Fruit fly (Drosophila melanogaster) whole organism, embryonic: Measurements from ENCODE around the gene CG31612.

Experiments
- ATbp ChIP-seq: fragments of 200-800 bp; sonication (Bioruptor generic); optimal IDR thresholded peaks from 2 replicates; lab custom pipeline; 2017; ENCODE audit warnings: missing biosample characterization, mild to moderate bottlenecking, missing genetic modification characterization, missing genetic modification reagents
- CG10431 ChIP-seq: fragments of 200-800 bp; sonication (Bioruptor generic); optimal IDR thresholded peaks from 3 replicates; lab custom pipeline; 2018; ENCODE audit warnings: missing biosample characterization, mild to moderate bottlenecking, missing genetic modification characterization
- CG10462 ChIP-seq: fragments of 200-800 bp; sonication (Bioruptor generic); optimal IDR thresholded peaks from 2 replicates; lab custom pipeline; 2016; ENCODE audit warnings: missing biosample characterization, missing genetic modification characterization
- CG10959 ChIP-seq: fragments of 200-800 bp; sonication (Bioruptor generic); IDR thresholded peaks from 2 replicates; pipeline ENCODE4 v1.3.6; 2022; ENCODE audit warnings: missing biosample characterization, missing genetic modification characterization
- CG11504 ChIP-seq: fragments of 200-800 bp; sonication (Bioruptor generic); optimal IDR thresholded peaks from 3 replicates; lab custom pipeline; 2019; ENCODE audit warnings: missing biosample characterization, mild to moderate bottlenecking, missing genetic modification characterization, moderate library complexity
- CG12104 ChIP-seq: fragments of 200-800 bp; sonication (Bioruptor generic); optimal IDR thresholded peaks from 3 replicates; lab custom pipeline; 2016; ENCODE audit warnings: missing biosample characterization, missing genetic modification characterization
- CG1233 ChIP-seq: fragments of 200-800 bp; sonication (Bioruptor generic); optimal IDR thresholded peaks from 4 replicates; lab custom pipeline; 2018; ENCODE audit warnings: missing biosample characterization, mild to moderate bottlenecking, missing genetic modification characterization
- CG12769 ChIP-seq: fragments of 200-800 bp; sonication (Bioruptor generic); optimal IDR thresholded peaks from 2 replicates; lab custom pipeline; 2019; ENCODE audit warnings: missing biosample characterization, mild to moderate bottlenecking, missing genetic modification characterization, moderate library complexity
- CG16779 ChIP-seq: fragments of 200-800 bp; sonication (Bioruptor generic); IDR thresholded peaks from 2 replicates; pipeline ENCODE4 v1.3.6; 2022; ENCODE audit warnings: missing biosample characterization, missing genetic modification characterization
- CG17612 ChIP-seq: fragments of 200-800 bp; sonication (Bioruptor generic); IDR thresholded peaks from 2 replicates; pipeline ENCODE4 v1.3.6; 2022; ENCODE audit warnings: missing biosample characterization, missing genetic modification characterization
- CG1792 ChIP-seq: fragments of 200-800 bp; sonication (Bioruptor generic); optimal IDR thresholded peaks from 2 replicates; lab custom pipeline; 2016; ENCODE audit warnings: missing biosample characterization, missing genetic modification characterization
- CG18619 ChIP-seq: fragments of 200-800 bp; sonication (Bioruptor generic); optimal IDR thresholded peaks from 3 replicates; lab custom pipeline; 2017; ENCODE audit warnings: missing biosample characterization, mild to moderate bottlenecking, missing genetic modification characterization
- CG30431 ChIP-seq: fragments of 200-800 bp; sonication (Bioruptor generic); optimal IDR thresholded peaks from 2 replicates; lab custom pipeline; 2017; ENCODE audit warnings: missing biosample characterization, missing genetic modification characterization
- CG32767 ChIP-seq: fragments of 200-800 bp; sonication (Bioruptor generic); IDR thresholded peaks from 2 replicates; pipeline ENCODE4 v1.3.6; 2022; ENCODE audit warnings: missing biosample characterization, missing genetic modification characterization
- CG3281 ChIP-seq: fragments of 200-800 bp; sonication (Bioruptor generic); optimal IDR thresholded peaks from 3 replicates; lab custom pipeline; 2017; ENCODE audit warnings: missing biosample characterization, mild to moderate bottlenecking, missing genetic modification characterization
- CG33557 ChIP-seq: fragments of 200-800 bp; sonication (Bioruptor generic); optimal IDR thresholded peaks from 2 replicates; lab custom pipeline; 2019; ENCODE audit warnings: missing biosample characterization, mild to moderate bottlenecking, missing genetic modification characterization, moderate library complexity
- CG34422 ChIP-seq: fragments of 200-800 bp; sonication (Bioruptor generic); IDR thresholded peaks from 3 replicates; pipeline ENCODE4 v1.3.6; 2022; ENCODE audit warnings: missing biosample characterization, missing genetic modification characterization
- CG4820 ChIP-seq: fragments of 200-800 bp; sonication (Bioruptor generic); optimal IDR thresholded peaks from 3 replicates; lab custom pipeline; 2016; ENCODE audit warnings: missing biosample characterization, missing genetic modification characterization
- CG6813 ChIP-seq: fragments of 200-800 bp; sonication (Bioruptor generic); optimal IDR thresholded peaks from 2 replicates; lab custom pipeline; 2017; ENCODE audit warnings: missing biosample characterization, missing genetic modification characterization, mild to moderate bottlenecking, moderate library complexity, missing genetic modification reagents
- CG8281 ChIP-seq: fragments of 200-800 bp; sonication (Bioruptor generic); optimal IDR thresholded peaks from 2 replicates; lab custom pipeline; 2018; ENCODE audit warnings: missing biosample characterization, mild to moderate bottlenecking, missing genetic modification characterization, moderate library complexity
- CTCF ChIP-seq: fragments of 200-800 bp; sonication (Bioruptor generic); optimal IDR thresholded peaks from 2 replicates; lab custom pipeline; 2017; ENCODE audit warnings: missing biosample characterization, mild to moderate bottlenecking, missing genetic modification characterization, moderate library complexity
- Chrac-16 ChIP-seq: fragments of 200-800 bp; sonication (Bioruptor generic); optimal IDR thresholded peaks from 3 replicates; lab custom pipeline; 2016; ENCODE audit warnings: missing biosample characterization, missing genetic modification characterization
- D19A ChIP-seq: fragments of 200-800 bp; optimal IDR thresholded peaks from 3 replicates; lab custom pipeline; 2019; ENCODE audit warnings: missing biosample characterization, mild to moderate bottlenecking, missing genetic modification characterization, moderate library complexity
- Dek ChIP-seq: fragments of 200-800 bp; sonication (Bioruptor generic); optimal IDR thresholded peaks from 3 replicates; lab custom pipeline; 2019; ENCODE audit warnings: missing biosample characterization, mild to moderate bottlenecking, missing genetic modification characterization, moderate library complexity
- HLH3B ChIP-seq: fragments of 200-800 bp; sonication (Bioruptor generic); IDR thresholded peaks from 2 replicates; pipeline ENCODE4 v1.3.6; 2022; ENCODE audit warnings: missing biosample characterization, missing genetic modification characterization
- Hr78 ChIP-seq, 2 experiments: fragments of 200-800 bp in 1 of 2; fragments of >200 bp in 1 of 2; sonication (Bioruptor generic) in 1 of 2; optimal IDR thresholded peaks; 2 replicates each; lab custom pipeline; 2017 to 2019; ENCODE audit warnings: missing biosample characterization in 2 of 2, missing genetic modification characterization in 2 of 2, mild to moderate bottlenecking in 1 of 2, moderate library complexity in 1 of 2
- Hsf ChIP-seq: fragments of 200-800 bp; sonication (Bioruptor generic); optimal IDR thresholded peaks from 3 replicates; lab custom pipeline; 2016; ENCODE audit warnings: missing biosample characterization, missing genetic modification characterization
- NK7.1 ChIP-seq: fragments of 200-800 bp; sonication (Bioruptor generic); optimal IDR thresholded peaks from 3 replicates; lab custom pipeline; 2016; ENCODE audit warnings: missing biosample characterization, missing genetic modification characterization
- NfI ChIP-seq: fragments of 200-800 bp; sonication (Bioruptor generic); optimal IDR thresholded peaks from 3 replicates; lab custom pipeline; 2018; ENCODE audit warnings: missing biosample characterization, mild to moderate bottlenecking, missing genetic modification characterization, moderate library complexity
- Oaz ChIP-seq: fragments of 200-800 bp; sonication (Bioruptor generic); IDR thresholded peaks from 2 replicates; pipeline ENCODE4 v1.3.6; 2022; ENCODE audit warnings: missing biosample characterization, missing genetic modification characterization
- Sry-β ChIP-seq: fragments of 200-800 bp; sonication (Bioruptor generic); optimal IDR thresholded peaks from 2 replicates; lab custom pipeline; 2018; ENCODE audit warnings: missing biosample characterization, mild to moderate bottlenecking, missing genetic modification characterization, moderate library complexity
- ab ChIP-seq: fragments of 200-800 bp; sonication (Bioruptor generic); optimal IDR thresholded peaks from 2 replicates; lab custom pipeline; 2016; ENCODE audit warnings: missing biosample characterization, missing genetic modification characterization
- chif ChIP-seq, 2 experiments: fragments of 200-800 bp; sonication (Bioruptor generic); optimal IDR thresholded peaks; 3 replicates each; lab custom pipeline; 2016; ENCODE audit warnings: missing biosample characterization in 2 of 2, missing genetic modification characterization in 2 of 2
- ci ChIP-seq: fragments of 200-800 bp; sonication (Bioruptor generic); IDR thresholded peaks from 3 replicates; pipeline ENCODE4 v1.3.6; 2022; ENCODE audit warnings: missing biosample characterization, missing genetic modification characterization
- dati ChIP-seq: fragments of 200-800 bp; sonication (Bioruptor generic); IDR thresholded peaks from 2 replicates; pipeline ENCODE4 v1.3.6; 2022; ENCODE audit warnings: missing biosample characterization, missing genetic modification characterization
- en ChIP-seq: fragments of 200-800 bp; sonication (Bioruptor generic); optimal IDR thresholded peaks from 2 replicates; lab custom pipeline; 2016; ENCODE audit warnings: missing biosample characterization, missing genetic modification characterization
- eyg ChIP-seq: fragments of 200-800 bp; sonication (Bioruptor generic); optimal IDR thresholded peaks from 3 replicates; lab custom pipeline; 2016; ENCODE audit warnings: missing biosample characterization, missing genetic modification characterization
- gce ChIP-seq: fragments of 200-800 bp; sonication (Bioruptor generic); IDR thresholded peaks from 3 replicates; pipeline ENCODE4 v1.3.6; 2022; ENCODE audit warnings: missing biosample characterization, missing genetic modification characterization
- hbn ChIP-seq: fragments of 200-800 bp; sonication (Bioruptor generic); IDR thresholded peaks from 2 replicates; pipeline ENCODE4 v1.3.6; 2022; ENCODE audit warnings: missing biosample characterization, missing genetic modification characterization; ENCODE audit not compliant: partially characterized antibody
- jigr1 ChIP-seq: fragments of 200-800 bp; sonication (Bioruptor generic); IDR thresholded peaks from 3 replicates; pipeline ENCODE4 v1.3.6; 2022; ENCODE audit warnings: missing biosample characterization, missing genetic modification characterization
- lab ChIP-seq: fragments of 200-800 bp; sonication (Bioruptor generic); optimal IDR thresholded peaks from 3 replicates; lab custom pipeline; 2017; ENCODE audit warnings: missing biosample characterization, missing genetic modification characterization, mild to moderate bottlenecking, moderate library complexity, missing genetic modification reagents
- nom ChIP-seq: fragments of 200-800 bp; sonication (Bioruptor generic); optimal IDR thresholded peaks from 2 replicates; lab custom pipeline; 2017; ENCODE audit warnings: missing biosample characterization, missing genetic modification characterization, mild to moderate bottlenecking, moderate library complexity, missing genetic modification reagents
- pita ChIP-seq: fragments of 200-800 bp; sonication (Bioruptor generic); optimal IDR thresholded peaks from 2 replicates; lab custom pipeline; 2017; ENCODE audit warnings: missing biosample characterization, mild to moderate bottlenecking, missing genetic modification characterization
- ranshi ChIP-seq: fragments of 200-800 bp; sonication (Bioruptor generic); IDR thresholded peaks from 2 replicates; pipeline ENCODE4 v1.3.6; 2022; ENCODE audit warnings: missing biosample characterization, missing genetic modification characterization
- scrt ChIP-seq: fragments of 200-800 bp; sonication (Bioruptor generic); optimal IDR thresholded peaks from 2 replicates; lab custom pipeline; 2018; ENCODE audit warnings: missing biosample characterization, mild to moderate bottlenecking, missing genetic modification characterization, moderate library complexity
- seq ChIP-seq: fragments of 200-800 bp; sonication (Bioruptor generic); IDR thresholded peaks from 2 replicates; pipeline ENCODE4 v1.3.6; 2022; ENCODE audit warnings: missing biosample characterization, missing genetic modification characterization
- sima ChIP-seq: fragments of 200-800 bp; sonication (Bioruptor generic); optimal IDR thresholded peaks from 2 replicates; lab custom pipeline; 2016; ENCODE audit warnings: missing biosample characterization, missing genetic modification characterization
- ssp ChIP-seq: fragments of 200-800 bp; sonication (Bioruptor generic); IDR thresholded peaks from 2 replicates; pipeline ENCODE4 v1.3.6; 2022; ENCODE audit warnings: missing biosample characterization, missing genetic modification characterization
- tll ChIP-seq, 2 experiments: fragments of 200-800 bp in 1 of 2; fragments of >200 bp in 1 of 2; sonication (Bioruptor generic) in 1 of 2; optimal IDR thresholded peaks; 2 replicates each; lab custom pipeline; 2017 to 2019; ENCODE audit warnings: missing biosample characterization in 2 of 2, missing genetic modification characterization in 2 of 2, mild to moderate bottlenecking in 1 of 2, moderate library complexity in 1 of 2

CG31612 gene

DNA sequence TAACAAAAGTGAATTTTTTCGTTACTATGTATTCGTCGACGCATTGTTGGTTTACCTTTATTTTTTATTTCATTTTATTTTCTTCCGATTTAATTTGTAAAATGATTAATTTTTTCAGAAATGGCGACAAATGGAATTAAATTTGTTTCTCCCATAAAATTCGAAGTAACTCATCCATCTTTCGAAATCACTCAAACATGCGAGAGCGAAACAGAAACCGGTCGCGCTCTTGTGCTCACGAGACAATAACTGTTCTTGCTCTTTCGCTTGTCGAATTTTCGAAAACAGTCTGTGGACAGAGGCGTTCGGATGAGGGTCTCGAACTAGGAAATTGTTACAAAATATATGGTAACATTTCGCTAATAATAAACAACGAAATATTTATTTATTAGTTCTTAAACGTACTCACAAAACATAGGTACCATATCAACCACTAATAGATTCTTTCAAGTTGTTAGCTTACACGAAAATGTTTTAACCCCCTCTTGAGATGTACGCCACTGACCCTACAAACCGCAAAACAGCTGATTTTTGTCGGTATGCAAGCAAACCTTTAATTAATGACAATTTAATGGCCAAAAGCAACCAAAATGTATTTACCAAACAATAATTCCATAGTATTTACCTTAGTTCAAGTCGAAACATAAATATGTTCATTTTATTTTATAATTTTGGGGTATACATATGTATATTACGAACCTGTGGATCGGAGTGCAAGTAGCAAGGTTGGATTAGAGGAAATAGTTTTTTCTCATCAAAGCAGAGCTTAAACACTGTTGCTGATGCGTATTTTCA is 503 bp downstream of the CG31612 start (continued):
- TF ChIP-seq dati (GFP tag; lab: Robert Waterston, UW) (peak; percentile 79), sima (GFP tag; lab: Kevin White, UChicago) (peak; percentile 87), nom (peak; percentile 92), CG3281 (GFP tag; lab: Kevin White, UChicago) (peak; percentile 98), ci (peak; percentile 98), CG10431 (GFP tag; lab: Kevin White, UChicago) (peak; percentile 89), seq (GFP tag; lab: Robert Waterston, UW) (peak; percentile 98), NK7.1 (peak; percentile 93), tll (GFP tag; optimal IDR thresholded peaks at IDR 0.05; lab: Kevin White, UChicago) (peak in 1 of 2 experiments; percentile 65), Hsf (GFP tag; lab: Kevin White, UChicago) (peak; percentile 98), CG6813 (GFP tag; lab: Kevin White, UChicago) (peak; percentile 96), ssp (GFP tag; lab: Robert Waterston, UW) (peak; percentile 90), NfI (GFP tag; lab: Kevin White, UChicago) (peak; percentile 98), Oaz (peak; percentile 96), CG10462 (peak; percentile 97), jigr1 (peak; percentile 91), CG1233 (peak; percentile 97), CG4820 (GFP tag; lab: Kevin White, UChicago) (peak; percentile 96), chif (GFP tag; optimal IDR thresholded peaks at IDR 0.05; lab: Kevin White, UChicago) (peak; percentile 95 to 98), CG30431 (GFP tag; lab: Kevin White, UChicago) (peak; percentile 96), CG33557 (GFP tag; lab: Kevin White, UChicago) (peak; percentile 97), Sry-β (peak; percentile 69), pita (GFP tag; lab: Kevin White, UChicago) (no peak), Dek (tag; lab: Kevin White, UChicago) (peak; percentile 96), CG18619 (GFP tag; lab: Kevin White, UChicago) (peak; percentile 97), CG12769 (tag; lab: Kevin White, UChicago) (peak; percentile 99), CG1792 (GFP tag; lab: Kevin White, UChicago) (peak; percentile 94), lab (peak; percentile 98), ranshi (GFP tag; lab: Robert Waterston, UW) (peak; percentile 97), CG8281 (tag; lab: Kevin White, UChicago) (peak; percentile 89), CG16779 (peak; percentile 95), D19A (tag; lab: Kevin White, UChicago) (peak; percentile 95), CG17612 (GFP tag; lab: Robert Waterston, UW) (peak; percentile 92), CTCF (GFP tag; lab: Kevin White, UChicago) (peak; percentile 65), en (GFP tag; lab: Kevin White, UChicago) (peak; percentile 93), CG10959 (peak; percentile 95), scrt (GFP tag; lab: Kevin White, UChicago) (peak; percentile 95), CG34422 (GFP tag; lab: Robert Waterston, UW) (peak; percentile 98), Hr78 (GFP tag; optimal IDR thresholded peaks at IDR 0.05; lab: Kevin White, UChicago) (peak in 1 of 2 experiments; percentile 85), eyg (GFP tag; lab: Kevin White, UChicago) (peak; percentile 94), ATbp (peak; percentile 95), CG32767 (peak; percentile 97), CG11504 (peak; percentile 96), CG12104 (GFP tag; lab: Kevin White, UChicago) (peak; percentile 95), HLH3B (GFP tag; lab: Robert Waterston, UW) (peak; percentile 96), gce (GFP tag; lab: Robert Waterston, UW) (peak; percentile 95), hbn (GFP tag; lab: Robert Waterston, UW) (no peak), ab (GFP tag; lab: Kevin White, UChicago) (peak; percentile 92), Chrac-16 (GFP tag; lab: Kevin White, UChicago) (peak; percentile 97)
